Fruit fly (Drosophila melanogaster): ENCODE measurements around the gene Hex-A.

The Hex-A gene

dm6 chrX:9587881-9588280 is 2.4 kb downstream of the Hex-A start:
- TF ChIP-seq EcR (GFP tag; optimal IDR thresholded peaks at IDR 0.05) (no peak), psq (optimal IDR thresholded peaks at IDR 0.05) (no peak), CG8478 (optimal IDR thresholded peaks at IDR 0.05) (no peak), usp (GFP tag; optimal IDR thresholded peaks at IDR 0.05) (no peak), Dll (optimal IDR thresholded peaks at IDR 0.05) (no peak), pan (optimal IDR thresholded peaks at IDR 0.05) (no peak)

dm6 chrX:9589928-9590327 is 4.5 kb downstream of the Hex-A start:
- TF ChIP-seq pan (optimal IDR thresholded peaks at IDR 0.05) (no peak), usp (GFP tag; optimal IDR thresholded peaks at IDR 0.05) (no peak), psq (optimal IDR thresholded peaks at IDR 0.05) (no peak), CG8478 (optimal IDR thresholded peaks at IDR 0.05) (no peak), Dll (optimal IDR thresholded peaks at IDR 0.05) (no peak), EcR (GFP tag; optimal IDR thresholded peaks at IDR 0.05) (no peak)

- TF ChIP-seq CG8478 (optimal IDR thresholded peaks at IDR 0.05) (no peak), pan (optimal IDR thresholded peaks at IDR 0.05) (no peak), Dll (optimal IDR thresholded peaks at IDR 0.05) (no peak), psq (optimal IDR thresholded peaks at IDR 0.05) (no peak), EcR (GFP tag; optimal IDR thresholded peaks at IDR 0.05) (no peak), usp (GFP tag; optimal IDR thresholded peaks at IDR 0.05) (no peak)
These were observed 5.1 kb downstream of the Hex-A start for dm6 chrX:9590592-9590991.

dm6 chrX:9594446-9594845 is 9.0 kb downstream of the Hex-A start:
- no peak for TF ChIP-seq pan (optimal IDR thresholded peaks at IDR 0.05)
- TF ChIP-seq psq (optimal IDR thresholded peaks at IDR 0.05): no peak
- no peak for TF ChIP-seq CG8478 (optimal IDR thresholded peaks at IDR 0.05)
- TF ChIP-seq Dll (optimal IDR thresholded peaks at IDR 0.05): no peak
- no peak for TF ChIP-seq usp (GFP tag; optimal IDR thresholded peaks at IDR 0.05)
- no peak for TF ChIP-seq EcR (GFP tag; optimal IDR thresholded peaks at IDR 0.05)

- no peak for TF ChIP-seq pan (optimal IDR thresholded peaks at IDR 0.05)
- no peak for TF ChIP-seq Dll (optimal IDR thresholded peaks at IDR 0.05)
- no peak for TF ChIP-seq usp (GFP tag; optimal IDR thresholded peaks at IDR 0.05)
- TF ChIP-seq psq (optimal IDR thresholded peaks at IDR 0.05): no peak
- TF ChIP-seq EcR (GFP tag; optimal IDR thresholded peaks at IDR 0.05): no peak
These were observed 9.9 kb downstream of the Hex-A start for dm6 chrX:9595312-9595931.

dm6 chrX:9598106-9598505 is 12.6 kb downstream of the Hex-A start:
- TF ChIP-seq Dll (optimal IDR thresholded peaks at IDR 0.05) (no peak), EcR (GFP tag; optimal IDR thresholded peaks at IDR 0.05) (no peak), psq (optimal IDR thresholded peaks at IDR 0.05) (no peak), pan (optimal IDR thresholded peaks at IDR 0.05) (no peak), usp (GFP tag; optimal IDR thresholded peaks at IDR 0.05) (no peak), CG8478 (optimal IDR thresholded peaks at IDR 0.05) (no peak)

dm6 chrX:9599158-9600082 is 13.9 kb downstream of the Hex-A start:
- TF ChIP-seq Dll (optimal IDR thresholded peaks at IDR 0.05) (no peak), psq (optimal IDR thresholded peaks at IDR 0.05) (no peak), EcR (GFP tag; optimal IDR thresholded peaks at IDR 0.05) (no peak), CG8478 (optimal IDR thresholded peaks at IDR 0.05) (no peak), usp (GFP tag; optimal IDR thresholded peaks at IDR 0.05) (no peak), pan (optimal IDR thresholded peaks at IDR 0.05) (no peak)

- no peak for TF ChIP-seq usp (GFP tag; optimal IDR thresholded peaks at IDR 0.05)
- no peak for TF ChIP-seq CG8478 (optimal IDR thresholded peaks at IDR 0.05)
- peak; percentile 66 for TF ChIP-seq pan (optimal IDR thresholded peaks at IDR 0.05)
- no peak for TF ChIP-seq EcR (GFP tag; optimal IDR thresholded peaks at IDR 0.05)
These were observed 14.8 kb downstream of the Hex-A start for dm6 chrX:9600083-9600817.

- TF ChIP-seq CG8478 (optimal IDR thresholded peaks at IDR 0.05) (no peak), pan (optimal IDR thresholded peaks at IDR 0.05) (no peak), Dll (optimal IDR thresholded peaks at IDR 0.05) (no peak), EcR (GFP tag; optimal IDR thresholded peaks at IDR 0.05) (no peak), usp (GFP tag; optimal IDR thresholded peaks at IDR 0.05) (no peak), psq (optimal IDR thresholded peaks at IDR 0.05) (no peak)
These were observed 15.6 kb downstream of the Hex-A start, which contains the start of gene Gga for dm6 chrX:9600818-9601732. Gene Gga, plus strand, starts transcription at chrX:9601030.

- TF ChIP-seq psq (optimal IDR thresholded peaks at IDR 0.05) (no peak), Dll (optimal IDR thresholded peaks at IDR 0.05) (no peak), pan (optimal IDR thresholded peaks at IDR 0.05) (no peak), usp (GFP tag; optimal IDR thresholded peaks at IDR 0.05) (no peak), CG8478 (optimal IDR thresholded peaks at IDR 0.05) (no peak), EcR (GFP tag; optimal IDR thresholded peaks at IDR 0.05) (no peak)
These were observed 20.3 kb downstream of the Hex-A start, which contains the start of gene Lst8 for dm6 chrX:9605783-9606182. Gene Lst8, minus strand, starts transcription at chrX:9605969.

Data from whole organism.